Fruit fly (Drosophila melanogaster) whole organism, embryonic: ENCODE measurements around the gene fmt.

Source experiments
- CG12104 ChIP-seq: fragments of 200-800 bp; sonication (Bioruptor generic); optimal IDR thresholded peaks from 3 replicates; lab custom pipeline; 2016; ENCODE audit warnings: missing biosample characterization, missing genetic modification characterization
- CG12391 ChIP-seq: fragments of 200-800 bp; sonication (Bioruptor generic); optimal IDR thresholded peaks from 3 replicates; lab custom pipeline; 2018; ENCODE audit warnings: missing biosample characterization, mild to moderate bottlenecking, missing genetic modification characterization, moderate library complexity
- CG12659 ChIP-seq: fragments of 200-800 bp; sonication (Bioruptor generic); optimal IDR thresholded peaks from 3 replicates; lab custom pipeline; 2017; ENCODE audit warnings: mild to moderate bottlenecking, missing biosample characterization, missing genetic modification reagents, missing genetic modification characterization
- CG12942 ChIP-seq: fragments of 200-800 bp; sonication (Bioruptor generic); optimal IDR thresholded peaks from 3 replicates; lab custom pipeline; 2016; ENCODE audit warnings: missing biosample characterization, missing genetic modification characterization
- CG13287 ChIP-seq: fragments of 200-800 bp; sonication (Bioruptor generic); IDR thresholded peaks from 2 replicates; pipeline ENCODE4 v1.3.6; 2022; ENCODE audit warnings: missing biosample characterization, missing genetic modification characterization; ENCODE audit not compliant: partially characterized antibody
- CG14860 ChIP-seq: fragments of 200-800 bp; sonication (Bioruptor generic); IDR thresholded peaks from 3 replicates; pipeline ENCODE4 v1.3.6; 2022; ENCODE audit warnings: missing biosample characterization, missing genetic modification characterization; ENCODE audit not compliant: partially characterized antibody
- CG15479 ChIP-seq: fragments of 200-800 bp; sonication (Bioruptor generic); optimal IDR thresholded peaks from 3 replicates; lab custom pipeline; 2019; ENCODE audit warnings: missing biosample characterization, mild to moderate bottlenecking, missing genetic modification characterization, moderate library complexity
- CG1647 ChIP-seq: fragments of 200-800 bp; sonication (Bioruptor generic); optimal IDR thresholded peaks from 3 replicates; lab custom pipeline; 2016; ENCODE audit warnings: missing biosample characterization, missing genetic modification characterization
- CG16815 ChIP-seq: fragments of 200-800 bp; sonication (Bioruptor generic); optimal IDR thresholded peaks from 3 replicates; lab custom pipeline; 2017; ENCODE audit warnings: missing biosample characterization, mild to moderate bottlenecking, missing genetic modification characterization
- CG17829 ChIP-seq: fragments of 200-800 bp; optimal IDR thresholded peaks from 2 replicates; lab custom pipeline; 2019; ENCODE audit warnings: missing biosample characterization, mild to moderate bottlenecking, missing genetic modification characterization, moderate library complexity
- CG18764 ChIP-seq: fragments of 200-800 bp; sonication (Bioruptor generic); optimal IDR thresholded peaks from 3 replicates; lab custom pipeline; 2016; ENCODE audit warnings: missing biosample characterization, missing genetic modification characterization
- CG2116 ChIP-seq: fragments of 200-800 bp; sonication (Bioruptor generic); optimal IDR thresholded peaks from 3 replicates; lab custom pipeline; 2018; ENCODE audit warnings: missing biosample characterization, mild to moderate bottlenecking, missing genetic modification characterization
- CG30020 ChIP-seq: fragments of 200-800 bp; optimal IDR thresholded peaks from 2 replicates; lab custom pipeline; 2019; ENCODE audit warnings: missing biosample characterization, mild to moderate bottlenecking, missing genetic modification characterization, moderate library complexity
- CG31388 ChIP-seq: fragments of 200-800 bp; sonication (Bioruptor generic); optimal IDR thresholded peaks from 2 replicates; lab custom pipeline; 2016; ENCODE audit warnings: missing biosample characterization, missing genetic modification characterization
- CG34224 ChIP-seq: fragments of 200-800 bp; sonication (Bioruptor generic); IDR thresholded peaks from 3 replicates; pipeline ENCODE4 v1.3.6; 2022; ENCODE audit warnings: missing biosample characterization, missing genetic modification characterization; ENCODE audit not compliant: partially characterized antibody
- CG6791 ChIP-seq: fragments of 200-800 bp; sonication (Bioruptor generic); IDR thresholded peaks from 3 replicates; pipeline ENCODE4 v1.3.6; 2022; ENCODE audit warnings: missing biosample characterization, missing genetic modification characterization; ENCODE audit not compliant: partially characterized antibody
- CG7357 ChIP-seq: fragments of 200-800 bp; sonication (Bioruptor generic); IDR thresholded peaks from 3 replicates; pipeline ENCODE4 v1.3.6; 2022; ENCODE audit warnings: missing biosample characterization, missing genetic modification characterization
- CG9437 ChIP-seq: fragments of 200-800 bp; sonication (Bioruptor generic); optimal IDR thresholded peaks from 2 replicates; lab custom pipeline; 2018; ENCODE audit warnings: missing biosample characterization, mild to moderate bottlenecking, missing genetic modification characterization
- CG9797 ChIP-seq: fragments of 200-800 bp; sonication (Bioruptor generic); optimal IDR thresholded peaks from 3 replicates; lab custom pipeline; 2018; ENCODE audit warnings: missing biosample characterization, mild to moderate bottlenecking, missing genetic modification characterization
- CHES-1-like ChIP-seq: fragments of 200-800 bp; sonication (Bioruptor generic); optimal IDR thresholded peaks from 2 replicates; lab custom pipeline; 2016; ENCODE audit warnings: missing biosample characterization, missing genetic modification characterization
- Chrac-16 ChIP-seq: fragments of 200-800 bp; sonication (Bioruptor generic); optimal IDR thresholded peaks from 3 replicates; lab custom pipeline; 2016; ENCODE audit warnings: missing biosample characterization, missing genetic modification characterization
- Dll ChIP-seq: fragments of 200-800 bp; sonication (Bioruptor generic); IDR thresholded peaks from 4 replicates; pipeline ENCODE4 v1.3.6; 2022; ENCODE audit warnings: missing biosample characterization, missing genetic modification characterization; ENCODE audit not compliant: partially characterized antibody
- Dref ChIP-seq: fragments of 200-800 bp; sonication (Bioruptor generic); IDR thresholded peaks from 2 replicates; pipeline ENCODE4 v1.3.6; 2022; ENCODE audit warnings: missing biosample characterization, missing genetic modification characterization
- HLH4C ChIP-seq: fragments of 200-800 bp; sonication (Bioruptor generic); IDR thresholded peaks from 3 replicates; pipeline ENCODE4 v1.3.6; 2022; ENCODE audit warnings: missing biosample characterization, missing genetic modification characterization; ENCODE audit not compliant: partially characterized antibody
- Hsf ChIP-seq: fragments of 200-800 bp; sonication (Bioruptor generic); optimal IDR thresholded peaks from 3 replicates; lab custom pipeline; 2016; ENCODE audit warnings: missing biosample characterization, missing genetic modification characterization
- Lhr ChIP-seq: fragments of 200-800 bp; sonication (Bioruptor generic); optimal IDR thresholded peaks from 3 replicates; lab custom pipeline; 2017; ENCODE audit warnings: mild to moderate bottlenecking, missing biosample characterization, missing genetic modification reagents, missing genetic modification characterization
- MBD-R2 ChIP-seq: fragments of 200-800 bp; sonication (Bioruptor generic); IDR thresholded peaks from 2 replicates; pipeline ENCODE4 v1.3.6; 2022; ENCODE audit warnings: missing biosample characterization, missing genetic modification characterization
- MESR4 ChIP-seq: fragments of 200-800 bp; sonication (Bioruptor generic); optimal IDR thresholded peaks from 2 replicates; lab custom pipeline; 2018; ENCODE audit warnings: missing biosample characterization, mild to moderate bottlenecking, missing genetic modification characterization, moderate library complexity
- Opbp ChIP-seq: fragments of 200-800 bp; sonication (Bioruptor generic); IDR thresholded peaks from 3 replicates; pipeline ENCODE4 v1.3.6; 2022; ENCODE audit warnings: missing biosample characterization, missing genetic modification characterization; ENCODE audit not compliant: partially characterized antibody
- Sin3A ChIP-seq: fragments of >200 bp; optimal IDR thresholded peaks from 2 replicates; lab custom pipeline; 2018
- Sry-δ ChIP-seq: fragments of 200-800 bp; sonication (Bioruptor generic); optimal IDR thresholded peaks from 2 replicates; lab custom pipeline; 2016; ENCODE audit warnings: missing biosample characterization, missing genetic modification characterization
- Xbp1 ChIP-seq: fragments of 200-800 bp; sonication (Bioruptor generic); optimal IDR thresholded peaks from 3 replicates; lab custom pipeline; 2016; ENCODE audit warnings: missing biosample characterization, mild to moderate bottlenecking, missing genetic modification characterization
- ato ChIP-seq: fragments of 200-800 bp; sonication (Bioruptor generic); IDR thresholded peaks from 2 replicates; pipeline ENCODE4 v1.3.6; 2022; ENCODE audit warnings: missing biosample characterization, missing genetic modification characterization; ENCODE audit not compliant: partially characterized antibody
- bab2 ChIP-seq: fragments of 200-800 bp; sonication (Bioruptor generic); optimal IDR thresholded peaks from 2 replicates; lab custom pipeline; 2016; ENCODE audit warnings: missing biosample characterization, missing genetic modification characterization
- bbx ChIP-seq: fragments of 200-800 bp; sonication (Bioruptor generic); IDR thresholded peaks from 2 replicates; pipeline ENCODE4 v1.3.6; 2022; ENCODE audit warnings: missing biosample characterization, missing genetic modification characterization; ENCODE audit not compliant: partially characterized antibody
- dm ChIP-seq: fragments of 200-800 bp; sonication (Bioruptor generic); optimal IDR thresholded peaks from 3 replicates; lab custom pipeline; 2016; ENCODE audit warnings: missing biosample characterization, missing genetic modification characterization
- gcm ChIP-seq: fragments of 200-800 bp; sonication (Bioruptor generic); optimal IDR thresholded peaks from 2 replicates; lab custom pipeline; 2019; ENCODE audit warnings: missing biosample characterization, mild to moderate bottlenecking, missing genetic modification characterization, moderate library complexity
- hb ChIP-seq: fragments of 200-800 bp; sonication (Bioruptor generic); IDR thresholded peaks from 3 replicates; pipeline ENCODE4 v1.3.6; 2022; ENCODE audit warnings: missing biosample characterization, missing genetic modification characterization; ENCODE audit not compliant: partially characterized antibody
- lilli ChIP-seq: fragments of 200-800 bp; sonication (Bioruptor generic); optimal IDR thresholded peaks from 3 replicates; lab custom pipeline; 2016; ENCODE audit warnings: missing biosample characterization, missing genetic modification characterization
- maf-S ChIP-seq: fragments of 200-800 bp; sonication (Bioruptor generic); optimal IDR thresholded peaks from 2 replicates; lab custom pipeline; 2016; ENCODE audit warnings: missing biosample characterization, missing genetic modification characterization
- mld ChIP-seq: fragments of 200-800 bp; sonication (Bioruptor generic); IDR thresholded peaks from 3 replicates; pipeline ENCODE4 v1.3.6; 2022; ENCODE audit warnings: missing biosample characterization, missing genetic modification characterization; ENCODE audit not compliant: partially characterized antibody
- phol ChIP-seq: fragments of 200-800 bp; sonication (Bioruptor generic); optimal IDR thresholded peaks from 3 replicates; lab custom pipeline; 2018; ENCODE audit warnings: missing biosample characterization, mild to moderate bottlenecking, missing genetic modification characterization, moderate library complexity
- prd ChIP-seq, 3 experiments: fragments of >200 bp in 2 of 3; fragments of 200-800 bp in 1 of 3; sonication (Bioruptor generic) in 1 of 3; optimal IDR thresholded peaks in 2 of 3; IDR thresholded peaks in 1 of 3; 2 replicates in 2 of 3; 3 replicates in 1 of 3; pipeline versions ENCODE4 v1.3.6 to Lab custom; 2017 to 2022; ENCODE audit warnings: missing biosample characterization in 1 of 3, missing genetic modification characterization in 1 of 3
- row ChIP-seq: fragments of 200-800 bp; sonication (Bioruptor generic); IDR thresholded peaks from 3 replicates; pipeline ENCODE4 v1.3.6; 2022; ENCODE audit warnings: missing biosample characterization, missing genetic modification characterization
- slbo ChIP-seq: fragments of 200-800 bp; sonication (Bioruptor generic); IDR thresholded peaks from 2 replicates; pipeline ENCODE4 v1.3.6; 2022; ENCODE audit warnings: missing biosample characterization, missing genetic modification characterization
- tna ChIP-seq: fragments of 200-800 bp; sonication (Bioruptor generic); IDR thresholded peaks from 2 replicates; pipeline ENCODE4 v1.3.6; 2022; ENCODE audit warnings: missing biosample characterization, missing genetic modification characterization; ENCODE audit not compliant: partially characterized antibody
- wdn ChIP-seq: fragments of 200-800 bp; sonication (Bioruptor generic); IDR thresholded peaks from 2 replicates; pipeline ENCODE4 v1.3.6; 2022; ENCODE audit warnings: missing biosample characterization, missing genetic modification characterization
- zen2 ChIP-seq: fragments of 200-800 bp; sonication (Bioruptor generic); IDR thresholded peaks from 3 replicates; pipeline ENCODE4 v1.3.6; 2022; ENCODE audit warnings: missing biosample characterization, missing genetic modification characterization; ENCODE audit not compliant: partially characterized antibody

Gene fmt

DNA sequence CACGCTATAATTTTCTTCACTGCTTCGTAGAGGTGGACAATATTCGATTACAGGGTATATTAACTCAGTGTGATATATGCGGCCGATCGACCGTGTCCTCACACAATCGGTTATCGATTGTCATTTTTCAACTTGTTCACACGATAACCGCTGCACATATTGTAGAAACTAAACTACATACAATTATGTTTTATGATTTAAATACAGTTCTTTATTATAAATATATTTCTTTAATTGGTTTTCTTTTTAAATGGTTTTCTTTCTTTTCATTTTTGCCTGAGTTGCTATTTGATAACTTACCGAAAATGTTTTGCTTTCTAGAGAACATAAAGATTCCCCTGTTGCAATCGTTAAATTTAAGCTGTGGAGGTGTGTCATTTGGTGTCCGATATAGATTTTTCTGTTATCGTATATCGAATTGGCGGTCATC lies at the start of gene fmt, which contains the start of gene CG7376:
fmt (minus strand) TSS at position 55 of the 430 bp plus-strand sequence.
CG7376 (plus strand) TSS at position 423 of the 430 bp plus-strand sequence.
- TF ChIP-seq Lhr (GFP tag; lab: Kevin White, UChicago) (peak; percentile 29), wdn (no peak), CG1647 (GFP tag; lab: Kevin White, UChicago) (no peak), ato (peak; percentile 79), CG18764 (no peak), phol (tag; lab: Kevin White, UChicago) (peak; percentile 68), Dll (GFP tag; lab: Robert Waterston, UW) (peak; percentile 74; the same call in 3 of the 4 replicates), CG9797 (peak; percentile 16), prd (optimal IDR thresholded peaks at IDR 0.05; lab: Kevin White, UChicago) (no peak), prd (GFP tag; IDR thresholded peaks at IDR 0.05; lab: Robert Waterston, UW) (peak; percentile 35; the same call in 1 of the 3 replicates), CG34224 (GFP tag; lab: Robert Waterston, UW) (peak; percentile 69; the same call in 2 of the 3 replicates), CG7357 (GFP tag; lab: Robert Waterston, UW) (peak; percentile 93), CG17829 (tag; lab: Kevin White, UChicago) (peak; percentile 69), CG12391 (tag; lab: Kevin White, UChicago) (peak; percentile 68), Opbp (GFP tag; lab: Robert Waterston, UW) (peak; percentile 78; the same call in 2 of the 3 replicates), zen2 (GFP tag; lab: Robert Waterston, UW) (peak; percentile 54; the same call in 1 of the 3 replicates), CG14860 (GFP tag; lab: Robert Waterston, UW) (peak; percentile 89), dm (GFP tag; lab: Kevin White, UChicago) (no peak), CG12104 (GFP tag; lab: Kevin White, UChicago) (peak; percentile 34), Hsf (peak; percentile 20), CG15479 (peak; percentile 36), CG2116 (peak; percentile 93), CG16815 (no peak), Sin3A (lab: Kevin White, UChicago) (peak; percentile 14), Chrac-16 (GFP tag; lab: Kevin White, UChicago) (peak; percentile 4), CG9437 (GFP tag; lab: Kevin White, UChicago) (peak; percentile 4), CHES-1-like (no peak), hb (GFP tag; lab: Robert Waterston, UW) (peak; percentile 86), CG13287 (peak; percentile 70), CG31388 (GFP tag; lab: Kevin White, UChicago) (no peak), gcm (no peak), CG30020 (tag; lab: Kevin White, UChicago) (peak; percentile 94), CG12659 (GFP tag; lab: Kevin White, UChicago) (peak; percentile 80), Sry-δ (GFP tag; lab: Kevin White, UChicago) (peak; percentile 76), HLH4C (peak; percentile 95), row (GFP tag; lab: Robert Waterston, UW) (peak; percentile 89), mld (GFP tag; lab: Robert Waterston, UW) (peak; percentile 61; the same call in 2 of the 3 replicates), tna (peak; percentile 84), maf-S (GFP tag; lab: Kevin White, UChicago) (no peak), MESR4 (GFP tag; lab: Kevin White, UChicago) (no peak), bbx (peak; percentile 71), Xbp1 (GFP tag; lab: Kevin White, UChicago) (peak; percentile 51), MBD-R2 (peak; percentile 46; the same call in 1 of the 2 replicates), slbo (peak; percentile 61), Dref (GFP tag; lab: Robert Waterston, UW) (peak; percentile 88), bab2 (GFP tag; lab: Kevin White, UChicago) (no peak), lilli (peak; percentile 34), CG12942 (GFP tag; lab: Kevin White, UChicago) (no peak), CG6791 (GFP tag; lab: Robert Waterston, UW) (peak; percentile 80)
